Worm (Caenorhabditis elegans): ENCODE results near the gene suex-2.

suex-2 gene

DNA sequence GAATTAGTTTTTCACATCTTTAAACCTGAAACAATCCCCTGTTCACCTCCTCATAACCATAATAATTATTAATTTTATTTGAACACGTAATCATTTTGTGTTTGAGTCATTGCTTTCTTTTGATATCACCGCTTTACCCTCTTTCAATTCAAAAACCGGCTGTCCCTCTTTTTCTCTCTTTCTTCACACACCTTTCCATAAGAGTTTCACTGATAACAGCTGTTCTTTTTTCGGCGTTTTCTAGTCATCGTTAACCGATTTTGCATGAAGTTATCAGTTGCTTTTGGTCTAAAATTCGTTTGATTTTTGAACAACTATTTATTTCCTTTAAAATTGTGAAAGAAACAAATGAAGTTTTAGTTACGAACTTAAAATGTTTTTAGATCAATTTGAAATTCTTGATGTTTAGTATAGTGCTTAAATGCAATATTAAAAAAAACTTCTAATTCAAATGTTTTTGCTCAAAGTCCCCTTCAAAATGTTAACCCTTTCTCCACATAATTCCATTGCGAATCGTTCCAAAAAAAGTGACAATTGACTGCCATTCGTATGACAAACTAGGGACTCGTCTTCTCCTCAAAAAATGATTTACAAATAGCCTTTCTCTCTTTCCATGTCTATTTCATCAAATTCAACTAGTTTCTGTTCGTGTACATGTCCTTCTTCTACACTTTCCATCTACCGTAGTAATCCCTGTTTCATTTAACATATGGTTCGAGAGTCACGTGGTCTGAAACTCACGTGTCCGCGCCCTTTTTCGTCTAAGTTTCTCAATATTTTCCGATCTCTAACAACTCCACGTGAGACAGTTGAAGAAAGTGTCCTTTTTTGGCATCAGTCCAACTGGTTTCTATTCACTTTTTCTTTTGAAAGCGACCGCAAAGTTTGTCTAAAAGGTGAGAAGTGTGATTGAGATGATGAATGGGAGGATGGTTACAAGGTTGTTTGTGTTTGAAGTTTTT lies 18.7 kb upstream of the suex-2 start (continued):
- TF ChIP-seq snpc-3.4 (tag; optimal IDR thresholded peaks at IDR 0.05) (no peak), F33H1.4 (GFP tag; IDR thresholded peaks at IDR 0.05) (no peak), nhr-80 (tag; optimal IDR thresholded peaks at IDR 0.05) (peak; percentile 66), Y53F4B.3 (GFP tag; IDR thresholded peaks at IDR 0.05) (no peak), ceh-91 (GFP tag; IDR thresholded peaks at IDR 0.05) (no peak), F57A8.1 (GFP tag; optimal IDR thresholded peaks at IDR 0.05) (no peak), hmg-20 (GFP tag; IDR thresholded peaks at IDR 0.05) (no peak), ZK185.1 (tag; optimal IDR thresholded peaks at IDR 0.05; ENCODE audit: poor library complexity, severe bottlenecking) (no peak), ztf-6 (GFP tag; IDR thresholded peaks at IDR 0.05) (no peak), hrde-1 (tag; optimal IDR thresholded peaks at IDR 0.05; ENCODE audit: borderline replicate concordance) (no peak), Y67H2A.10 (GFP tag; conservative IDR thresholded peaks at IDR 0.05) (no peak), aptf-3 (GFP tag; IDR thresholded peaks at IDR 0.05) (no peak), C06A6.2 (GFP tag; conservative IDR thresholded peaks at IDR 0.05) (peak; percentile 67), die-1 (tag; optimal IDR thresholded peaks at IDR 0.05) (peak; percentile 19), ztf-18 (tag; optimal IDR thresholded peaks at IDR 0.05) (no peak), nhr-120 (GFP tag; IDR thresholded peaks at IDR 0.05) (no peak), attf-3 (GFP tag; conservative IDR thresholded peaks at IDR 0.05) (no peak)

DNA sequence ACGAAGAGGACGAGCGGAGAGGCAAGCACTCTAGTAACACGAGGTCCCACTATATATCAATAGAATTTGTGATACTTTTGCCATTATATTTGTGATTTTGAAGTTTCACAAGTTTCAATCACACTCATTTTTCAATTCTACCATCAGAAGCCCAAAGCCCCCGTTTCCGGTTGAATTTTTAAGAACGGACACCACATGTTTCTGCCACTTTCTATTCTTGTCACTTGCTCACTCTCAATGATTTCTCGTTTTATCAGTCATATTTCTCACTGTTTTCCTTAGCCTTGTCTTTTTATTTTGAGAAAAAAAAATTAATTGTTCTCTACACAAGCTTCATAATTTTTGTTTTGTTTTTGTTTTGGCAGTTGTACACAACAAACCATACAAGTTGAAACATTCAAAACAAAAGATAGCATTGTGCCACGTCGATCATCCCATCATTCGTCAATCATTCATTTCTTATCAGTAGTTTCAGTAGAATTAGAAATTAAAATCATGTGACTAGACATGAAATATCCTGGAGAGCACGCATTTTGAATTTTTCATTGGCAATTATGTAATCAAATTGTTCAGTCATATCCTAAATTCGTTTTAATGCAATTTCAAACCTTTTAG lies 16.0 kb upstream of the suex-2 start:
- TF ChIP-seq let-607 (tag; optimal IDR thresholded peaks at IDR 0.05) (peak; percentile 63 to 85), F22D6.2 (tag; optimal IDR thresholded peaks at IDR 0.05) (no peak), nhr-80 (tag; optimal IDR thresholded peaks at IDR 0.05) (peak; percentile 66), cebp-1 (GFP tag; IDR thresholded peaks at IDR 0.05) (no peak), cebp-1 (tag; optimal IDR thresholded peaks at IDR 0.05) (peak; percentile 8)

DNA sequence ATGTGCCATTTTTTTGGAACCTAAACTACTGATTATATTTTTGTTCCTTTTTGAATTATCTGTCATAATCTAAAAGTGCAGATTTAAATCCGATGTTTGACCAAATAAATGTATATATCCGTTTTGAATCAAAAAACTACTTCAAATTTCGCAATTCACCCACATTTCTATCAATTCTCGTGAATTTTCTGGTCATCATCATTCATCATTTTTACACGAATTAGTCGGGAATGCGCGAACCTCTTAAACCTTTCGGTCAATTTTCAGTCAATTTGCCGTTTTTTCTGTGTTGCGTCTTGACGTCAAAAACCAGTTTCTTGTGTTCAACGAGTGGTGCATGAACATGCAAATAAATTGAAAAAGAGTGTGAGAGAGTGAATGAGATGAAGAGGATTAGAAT lies 14.0 kb upstream of the suex-2 start:
- TF ChIP-seq D2030.7 (GFP tag; IDR thresholded peaks at IDR 0.05) (no peak), B0019.2 (GFP tag; conservative IDR thresholded peaks at IDR 0.05) (no peak), F37B4.10 (GFP tag; IDR thresholded peaks at IDR 0.05) (no peak), ZK185.1 (tag; optimal IDR thresholded peaks at IDR 0.05; ENCODE audit: poor library complexity, severe bottlenecking) (no peak), hlh-12 (tag; optimal IDR thresholded peaks at IDR 0.05) (no peak), madf-8 (GFP tag; conservative IDR thresholded peaks at IDR 0.05) (no peak), somi-1 (GFP tag; optimal IDR thresholded peaks at IDR 0.05) (no peak), nhr-120 (GFP tag; IDR thresholded peaks at IDR 0.05) (no peak), cebp-1 (GFP tag; IDR thresholded peaks at IDR 0.05) (no peak), cebp-1 (tag; optimal IDR thresholded peaks at IDR 0.05) (peak; percentile 74), gei-17 (GFP tag; optimal IDR thresholded peaks at IDR 0.05) (no peak), unc-62 (GFP tag; optimal IDR thresholded peaks at IDR 0.05) (no peak), lin-40 (tag; optimal IDR thresholded peaks at IDR 0.05) (peak; percentile 14), nfya-1 (tag; optimal IDR thresholded peaks at IDR 0.05; ENCODE audit: borderline replicate concordance, insufficient read depth) (no peak), madf-10 (tag; optimal IDR thresholded peaks at IDR 0.05) (no peak)
